Worm (Caenorhabditis elegans): Measurements from ENCODE around the gene D2096.5.
"Not testable (repeated sequence)": the region's sequence is repeated elsewhere in the genome, so short reads cannot be mapped to it uniquely, and the experiment has no call there.

D2096.5 gene

DNA sequence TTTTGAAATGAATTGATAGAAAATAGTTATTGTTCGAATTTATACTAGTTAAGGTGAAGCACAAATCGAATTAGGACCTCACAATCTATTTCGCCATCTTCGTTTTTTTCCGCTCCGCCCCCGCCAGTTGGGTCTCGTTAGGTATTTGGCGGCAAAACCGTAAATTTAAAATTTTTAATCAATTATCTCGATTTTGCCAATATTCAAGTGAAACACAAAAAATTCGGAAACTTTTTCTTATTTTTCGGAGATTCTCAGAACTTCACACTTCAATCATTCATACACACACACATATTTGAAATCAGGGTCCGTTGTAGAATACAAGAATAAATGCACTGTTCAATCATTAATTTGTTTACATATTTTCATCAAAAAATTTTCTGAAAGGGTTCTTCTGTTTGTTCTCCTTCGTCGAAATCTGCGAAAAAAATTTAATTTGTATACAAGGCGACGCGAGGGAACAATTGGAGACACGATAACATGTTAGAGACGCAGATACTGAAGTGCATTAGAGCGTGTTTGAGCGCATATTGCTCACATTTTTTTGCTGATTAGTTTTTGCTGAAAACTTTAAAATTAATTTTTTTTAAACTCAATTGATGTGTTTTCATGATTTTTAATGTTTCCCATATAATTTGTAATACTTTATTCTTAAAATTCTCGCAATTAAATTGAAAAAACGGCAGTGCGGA, at the start of gene D2096.5:
TSS of gene D2096.5 (minus strand) at position 51 of the 692 bp plus-strand sequence.
- TF ChIP-seq W03F9.2 (tag; optimal IDR thresholded peaks at IDR 0.05) (no peak), him-1 (tag; optimal IDR thresholded peaks at IDR 0.05) (no peak), dao-5 (tag; optimal IDR thresholded peaks at IDR 0.05) (no peak)

DNA sequence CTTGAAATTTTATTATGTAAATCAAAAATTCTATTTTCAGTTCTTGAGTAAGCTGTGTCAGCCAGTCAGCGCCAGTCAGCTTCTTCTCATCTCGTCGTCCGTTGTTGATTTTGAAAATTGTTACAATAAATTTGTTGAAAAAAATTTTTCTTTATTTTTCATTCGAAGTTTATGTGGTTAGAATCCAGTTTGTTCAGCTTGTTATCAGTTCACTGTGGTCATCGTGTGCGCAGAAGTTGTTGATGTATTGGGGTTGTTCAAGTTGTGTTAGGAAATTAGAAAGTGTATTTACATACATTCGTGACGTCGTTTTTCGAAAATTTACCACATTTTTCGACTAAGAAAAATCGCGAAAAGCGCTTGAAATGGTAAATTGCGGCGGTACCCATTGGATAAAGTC, 38.2 kb upstream of the D2096.5 start:
- TF ChIP-seq W03F9.2 (tag; optimal IDR thresholded peaks at IDR 0.05), result no peak
- no peak for TF ChIP-seq dao-5 (tag; optimal IDR thresholded peaks at IDR 0.05)
- no peak for TF ChIP-seq him-1 (tag; optimal IDR thresholded peaks at IDR 0.05)

DNA sequence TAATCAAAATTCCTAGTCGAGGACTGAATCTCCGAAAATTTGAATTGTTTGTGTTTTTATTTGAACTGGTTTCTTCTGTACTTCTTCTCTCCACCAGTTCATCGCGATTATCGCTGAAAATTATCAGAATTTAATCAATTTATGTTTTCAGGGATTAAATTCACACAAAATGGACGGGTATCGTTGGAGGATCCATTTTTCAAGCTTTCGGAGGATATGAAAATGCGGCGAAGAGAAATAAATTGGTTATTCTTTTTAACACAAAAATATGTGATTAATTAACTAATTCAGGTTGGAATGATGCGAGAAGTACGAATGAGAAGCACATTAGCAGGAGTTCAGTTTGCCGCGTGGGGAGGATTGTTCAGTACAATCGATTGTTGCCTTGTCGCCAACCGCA, 36.8 kb upstream of the D2096.5 start, which contains the start of gene timm-17B.2:
TSS of gene timm-17B.2 (plus strand) at position 301 of the 400 bp plus-strand sequence.
- TF ChIP-seq him-1 (tag; optimal IDR thresholded peaks at IDR 0.05) (no peak), dao-5 (tag; optimal IDR thresholded peaks at IDR 0.05) (no peak), W03F9.2 (tag; optimal IDR thresholded peaks at IDR 0.05) (no peak)

DNA sequence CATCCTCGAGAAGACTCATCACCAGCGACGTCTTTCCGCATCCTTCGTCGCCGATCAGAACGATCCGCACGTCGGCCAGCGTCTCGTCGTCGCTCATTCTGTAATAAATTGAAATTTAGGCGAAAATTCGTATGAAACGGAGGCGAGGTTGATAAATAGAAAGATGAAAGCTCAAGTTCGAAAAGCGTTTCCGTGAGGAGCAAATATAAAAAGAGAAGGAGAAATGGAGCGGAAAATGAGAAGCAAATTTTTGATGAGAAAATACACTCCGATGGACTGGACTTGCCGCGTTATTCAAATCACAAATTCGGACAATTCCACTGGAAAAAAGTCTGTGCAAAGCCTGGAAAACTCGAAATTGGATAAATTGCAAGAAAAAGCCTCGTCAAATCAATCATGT, 34.5 kb upstream of the D2096.5 start, which contains the start of gene D2096.11:
TSS of gene D2096.11 (minus strand) at position 101 of the 400 bp plus-strand sequence.
- TF ChIP-seq him-1 (tag; optimal IDR thresholded peaks at IDR 0.05), result no peak
- TF ChIP-seq dao-5 (tag; optimal IDR thresholded peaks at IDR 0.05), result no peak
- TF ChIP-seq W03F9.2 (tag; optimal IDR thresholded peaks at IDR 0.05), result no peak

DNA sequence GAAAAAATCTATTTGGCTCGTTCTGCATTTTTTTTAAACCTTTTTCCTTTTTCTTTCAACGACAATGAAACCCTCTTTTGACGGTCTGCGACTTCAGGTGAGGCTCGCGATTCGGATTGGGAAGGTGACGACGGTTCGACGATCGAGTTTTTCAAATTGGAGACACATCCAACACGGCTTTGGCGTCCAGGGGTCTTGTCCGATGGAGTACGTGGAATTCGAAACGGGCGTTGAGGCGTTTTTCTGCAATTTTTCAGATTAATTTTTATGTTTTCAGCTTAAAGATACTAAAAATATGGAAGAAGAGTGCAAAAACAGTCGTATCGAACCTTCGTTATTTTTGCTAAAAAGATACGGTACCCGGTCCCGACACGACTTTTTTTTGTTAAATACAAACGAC, 29.6 kb upstream of the D2096.5 start, which contains the start of gene D2096.10:
TSS of gene D2096.10 (minus strand) at position 101 of the 400 bp plus-strand sequence.
- not testable (repeated sequence) for TF ChIP-seq W03F9.2, dao-5, him-1 (tag; optimal IDR thresholded peaks at IDR 0.05)

DNA sequence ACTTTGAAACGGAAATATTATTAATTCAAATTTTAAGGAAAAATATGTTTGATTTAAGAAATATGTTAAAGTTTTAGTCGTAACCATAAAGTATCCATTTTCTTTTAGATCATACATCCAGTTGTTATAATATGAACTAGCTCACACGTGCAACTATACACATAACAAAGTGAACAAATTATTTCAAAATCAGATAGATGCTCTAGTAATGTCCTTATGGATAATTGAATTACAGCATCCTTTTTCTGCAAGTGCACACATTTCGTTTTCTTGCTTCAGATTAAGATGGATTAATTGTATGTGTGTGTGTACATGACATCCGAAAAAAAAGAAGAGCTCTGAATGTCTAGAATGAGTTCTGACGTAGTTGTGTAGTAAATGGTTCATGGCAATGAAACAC, 26.1 kb upstream of the D2096.5 start:
- TF ChIP-seq dao-5 (tag; optimal IDR thresholded peaks at IDR 0.05) (no peak), him-1 (tag; optimal IDR thresholded peaks at IDR 0.05) (no peak), W03F9.2 (tag; optimal IDR thresholded peaks at IDR 0.05) (no peak)

DNA sequence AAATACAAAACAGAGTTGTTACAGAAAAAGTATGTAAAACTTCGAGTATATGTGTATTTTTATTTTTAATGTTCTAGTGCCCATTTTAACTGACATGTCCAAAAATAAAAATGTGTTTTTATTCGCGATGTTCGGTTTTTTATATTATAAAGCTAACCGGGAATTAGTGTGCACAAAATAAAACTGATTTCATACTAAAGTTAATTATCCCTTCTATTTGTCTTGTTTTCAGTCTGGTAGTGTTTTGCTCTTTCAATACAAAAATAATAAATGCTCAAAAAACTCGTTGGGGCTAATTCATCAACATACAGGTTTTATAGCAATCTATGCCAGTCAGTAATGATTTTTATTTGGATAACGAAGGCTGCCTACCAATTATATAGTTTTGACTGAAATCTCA, 25.2 kb upstream of the D2096.5 start:
- no peak for TF ChIP-seq dao-5 (tag; optimal IDR thresholded peaks at IDR 0.05)
- no peak for TF ChIP-seq W03F9.2 (tag; optimal IDR thresholded peaks at IDR 0.05)
- no peak for TF ChIP-seq him-1 (tag; optimal IDR thresholded peaks at IDR 0.05)

DNA sequence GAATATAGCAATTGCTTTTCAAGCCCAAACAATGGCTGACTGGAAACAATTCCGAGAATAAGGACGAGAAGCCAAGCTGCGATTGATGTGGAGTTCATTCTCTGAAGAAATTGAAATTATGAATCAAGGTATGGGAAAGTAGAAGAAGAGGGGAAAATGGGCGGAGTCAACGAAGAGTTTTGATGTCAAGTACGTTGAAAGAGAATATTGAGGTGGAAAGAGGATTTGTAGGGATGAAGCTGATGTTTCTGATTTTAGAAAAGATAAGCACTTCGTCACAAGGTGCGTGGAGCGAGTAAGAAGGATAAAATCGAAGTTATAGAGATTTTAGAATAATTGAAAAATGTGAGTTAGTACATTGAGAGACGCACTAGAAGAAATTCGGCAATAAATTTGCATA, 23.1 kb upstream of the D2096.5 start, which contains the start of gene D2096.9:
TSS of gene D2096.9 (minus strand) at position 101 of the 400 bp plus-strand sequence.
- TF ChIP-seq dao-5 (tag; optimal IDR thresholded peaks at IDR 0.05) (no peak), him-1 (tag; optimal IDR thresholded peaks at IDR 0.05) (no peak), W03F9.2 (tag; optimal IDR thresholded peaks at IDR 0.05) (no peak)

DNA sequence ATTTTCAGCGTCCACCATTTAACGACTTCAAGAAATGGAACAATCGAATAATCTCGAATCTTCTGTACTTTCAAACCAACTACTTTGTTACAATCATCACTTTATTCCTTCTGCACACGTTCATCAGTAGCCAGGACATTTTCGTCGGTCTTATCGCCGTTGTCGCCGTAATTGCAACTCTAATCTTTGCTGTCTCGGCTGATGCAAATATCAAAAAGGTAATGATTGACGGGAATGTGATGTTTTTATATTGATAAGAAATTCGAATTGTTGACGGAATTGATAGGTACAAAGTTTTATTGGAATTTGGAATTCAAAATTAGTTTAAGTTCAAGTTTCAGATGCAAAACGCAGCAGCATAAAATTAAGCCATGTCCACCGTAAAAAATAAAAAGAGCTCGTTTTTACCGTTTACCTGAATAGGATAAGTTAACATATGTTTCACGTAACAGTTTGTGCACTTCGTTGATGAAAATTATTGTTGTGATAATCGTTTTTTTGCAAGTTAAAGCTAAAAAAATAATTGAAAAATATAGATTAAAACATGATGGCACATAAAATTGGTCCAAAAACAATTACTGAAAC, 20.8 kb upstream of the D2096.5 start:
- TF ChIP-seq dao-5 (tag; optimal IDR thresholded peaks at IDR 0.05), result no peak
- TF ChIP-seq him-1 (tag; optimal IDR thresholded peaks at IDR 0.05), result no peak
- TF ChIP-seq W03F9.2 (tag; optimal IDR thresholded peaks at IDR 0.05), result no peak

DNA sequence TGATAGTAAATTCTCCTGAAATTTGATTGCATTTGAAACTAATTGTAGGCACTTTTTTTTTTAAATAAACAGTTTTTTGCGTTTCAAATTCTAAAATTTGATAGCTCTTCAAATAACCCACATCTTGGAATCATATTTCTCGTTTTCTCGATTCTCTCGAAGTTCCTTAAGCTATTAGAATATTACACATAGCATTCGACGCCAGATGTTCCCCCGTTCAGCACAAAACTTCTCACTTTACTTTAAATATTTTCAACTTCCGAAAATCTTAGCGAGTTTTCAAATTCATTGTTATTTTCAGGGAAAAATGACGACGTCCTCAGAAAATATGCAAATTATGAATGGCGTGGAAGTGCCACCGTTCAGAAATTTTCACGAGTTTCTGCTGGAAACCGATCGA, 20.1 kb upstream of the D2096.5 start, which contains the start of gene praf-3:
TSS of gene praf-3 (plus strand) at position 301 of the 400 bp plus-strand sequence.
- TF ChIP-seq him-1 (tag; optimal IDR thresholded peaks at IDR 0.05) (no peak), dao-5 (tag; optimal IDR thresholded peaks at IDR 0.05) (no peak), W03F9.2 (tag; optimal IDR thresholded peaks at IDR 0.05) (no peak)

DNA sequence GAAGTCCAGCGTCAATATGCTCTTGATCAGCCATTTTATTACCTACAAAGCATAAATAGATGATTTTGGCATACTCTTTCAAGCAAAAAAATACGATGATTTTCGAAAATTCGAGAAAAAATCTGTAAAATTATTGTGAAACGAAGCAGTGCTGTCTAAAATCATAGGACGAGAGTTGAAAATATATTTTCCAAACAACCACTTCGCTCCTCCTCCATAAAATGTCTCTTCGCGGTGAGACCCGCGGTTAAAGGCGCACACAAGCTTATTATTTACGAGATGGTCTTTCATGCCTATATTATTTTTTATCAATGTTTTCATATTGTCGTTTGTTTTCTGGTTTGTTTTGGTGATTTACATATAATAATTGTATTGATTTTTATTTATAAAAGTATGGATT, 19.7 kb upstream of the D2096.5 start, which contains the start of gene nap-1:
TSS of gene nap-1 (minus strand) at position 42 of the 400 bp plus-strand sequence.
- TF ChIP-seq dao-5 (tag; optimal IDR thresholded peaks at IDR 0.05) (no peak), W03F9.2 (tag; optimal IDR thresholded peaks at IDR 0.05) (peak; percentile 89)

DNA sequence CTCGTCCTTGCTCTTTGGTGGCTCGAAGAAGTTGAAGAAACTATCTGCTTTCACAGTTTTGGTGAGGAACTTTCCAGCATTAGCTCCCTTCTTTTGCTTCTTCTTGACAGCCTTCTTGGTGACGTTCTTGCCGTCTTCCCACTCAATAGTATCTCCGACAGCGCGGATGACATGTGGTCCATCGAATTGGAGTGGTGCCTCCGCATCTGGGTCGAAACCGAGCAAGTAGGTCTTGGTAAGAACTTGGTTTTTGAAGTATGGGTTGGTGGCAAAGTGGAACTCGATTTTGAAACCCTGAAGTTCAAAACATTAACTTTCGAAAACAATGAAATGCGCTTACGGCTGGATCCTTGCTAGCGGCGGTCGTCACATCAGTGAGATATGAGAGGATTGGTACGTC, 18.7 kb upstream of the D2096.5 start:
- TF ChIP-seq W03F9.2 (tag; optimal IDR thresholded peaks at IDR 0.05) (no peak), him-1 (tag; optimal IDR thresholded peaks at IDR 0.05) (no peak), dao-5 (tag; optimal IDR thresholded peaks at IDR 0.05) (no peak)

DNA sequence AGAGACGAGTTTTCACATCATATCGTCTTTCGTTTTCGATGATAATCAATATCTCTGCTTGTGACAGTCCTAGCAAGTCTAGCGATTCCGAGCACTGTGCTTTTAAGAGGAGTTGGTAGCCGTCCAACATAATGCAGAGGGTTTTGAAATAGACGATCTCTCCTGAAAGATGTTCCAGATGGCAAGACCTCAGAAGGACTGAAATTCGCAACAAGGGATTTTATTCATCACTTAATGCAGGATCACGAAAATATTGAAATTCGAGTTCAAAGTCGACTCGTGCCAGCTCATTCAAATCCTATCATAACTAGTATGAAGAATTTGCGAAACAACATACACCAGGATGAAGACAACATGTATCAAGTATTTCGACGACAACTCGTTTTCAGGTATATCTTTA, 17.9 kb upstream of the D2096.5 start, which contains the start of gene D2096.7:
TSS of gene D2096.7 (minus strand) at position 130 of the 400 bp plus-strand sequence.
- TF ChIP-seq him-1 (tag; optimal IDR thresholded peaks at IDR 0.05), result no peak
- TF ChIP-seq dao-5 (tag; optimal IDR thresholded peaks at IDR 0.05), result peak; percentile 26

DNA sequence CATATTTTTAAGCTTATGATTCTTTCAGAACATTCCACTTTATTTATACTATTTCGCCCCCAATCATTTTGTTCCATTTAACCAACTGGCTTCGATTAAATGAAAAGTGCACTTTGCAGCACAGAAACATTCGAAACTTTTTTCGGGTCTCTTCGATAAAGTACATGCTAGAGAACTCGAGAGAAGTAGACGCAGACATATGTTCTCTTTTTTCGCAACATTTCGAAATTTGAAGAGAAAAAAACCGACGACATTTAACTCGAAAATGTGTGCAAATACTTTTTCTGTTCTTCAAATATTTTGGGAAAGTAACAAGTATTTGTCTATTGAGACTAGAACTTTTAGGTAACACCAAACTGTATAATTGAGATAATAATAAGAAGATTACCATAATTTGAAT, 17.4 kb upstream of the D2096.5 start:
- TF ChIP-seq him-1 (tag; optimal IDR thresholded peaks at IDR 0.05) (no peak), W03F9.2 (tag; optimal IDR thresholded peaks at IDR 0.05) (no peak), dao-5 (tag; optimal IDR thresholded peaks at IDR 0.05) (no peak)
